Fruit fly (Drosophila melanogaster) whole organism, embryonic: ENCODE measurements around the gene CG46412.

ENCODE experiments used
- Asciz ChIP-seq: fragments of 200-800 bp; sonication (Bioruptor generic); optimal IDR thresholded peaks from 2 replicates; lab custom pipeline; 2017; ENCODE audit warnings: missing biosample characterization, mild to moderate bottlenecking, missing genetic modification characterization, missing genetic modification reagents
- Bteb2 ChIP-seq: fragments of 200-800 bp; sonication (Bioruptor generic); optimal IDR thresholded peaks from 2 replicates; lab custom pipeline; 2016; ENCODE audit warnings: missing biosample characterization, missing genetic modification characterization
- CG10366 ChIP-seq: fragments of 200-800 bp; sonication (Bioruptor generic); IDR thresholded peaks from 2 replicates; pipeline ENCODE4 v1.3.6; 2022; ENCODE audit warnings: missing biosample characterization, missing genetic modification characterization
- CG11398 ChIP-seq: fragments of 200-800 bp; sonication (Bioruptor generic); optimal IDR thresholded peaks from 2 replicates; lab custom pipeline; 2016; ENCODE audit warnings: missing biosample characterization, missing genetic modification characterization
- CG11456 ChIP-seq: fragments of 200-800 bp; sonication (Bioruptor generic); IDR thresholded peaks from 3 replicates; pipeline ENCODE4 v1.3.6; 2022; ENCODE audit warnings: missing biosample characterization, missing genetic modification characterization
- CG12155 ChIP-seq: fragments of 200-800 bp; sonication (Bioruptor generic); optimal IDR thresholded peaks from 3 replicates; lab custom pipeline; 2016; ENCODE audit warnings: missing biosample characterization, missing genetic modification characterization
- CG13624 ChIP-seq: fragments of 200-800 bp; sonication (Bioruptor generic); optimal IDR thresholded peaks from 2 replicates; lab custom pipeline; 2016; ENCODE audit warnings: missing biosample characterization, missing genetic modification characterization
- CG13894 ChIP-seq: fragments of 200-800 bp; sonication (Bioruptor generic); optimal IDR thresholded peaks from 3 replicates; lab custom pipeline; 2018; ENCODE audit warnings: missing biosample characterization, mild to moderate bottlenecking, missing genetic modification characterization, moderate library complexity
- CG14050 ChIP-seq: fragments of 200-800 bp; sonication (Bioruptor generic); IDR thresholded peaks from 3 replicates; pipeline ENCODE4 v1.3.6; 2022; ENCODE audit warnings: missing biosample characterization, missing genetic modification characterization
- CG15479 ChIP-seq: fragments of 200-800 bp; sonication (Bioruptor generic); optimal IDR thresholded peaks from 3 replicates; lab custom pipeline; 2019; ENCODE audit warnings: missing biosample characterization, mild to moderate bottlenecking, missing genetic modification characterization, moderate library complexity
- CG17359 ChIP-seq: fragments of 200-800 bp; sonication (Bioruptor generic); optimal IDR thresholded peaks from 3 replicates; lab custom pipeline; 2018; ENCODE audit warnings: missing biosample characterization, mild to moderate bottlenecking, missing genetic modification characterization, moderate library complexity
- CG17802 ChIP-seq: fragments of 200-800 bp; sonication (Bioruptor generic); optimal IDR thresholded peaks from 2 replicates; lab custom pipeline; 2018; ENCODE audit warnings: missing biosample characterization, mild to moderate bottlenecking, missing genetic modification characterization, moderate library complexity
- CG18011 ChIP-seq: fragments of 200-800 bp; sonication (Bioruptor generic); optimal IDR thresholded peaks from 2 replicates; lab custom pipeline; 2017; ENCODE audit warnings: missing biosample characterization, missing genetic modification characterization, mild to moderate bottlenecking, moderate library complexity, missing genotype
- CG2116 ChIP-seq: fragments of 200-800 bp; sonication (Bioruptor generic); optimal IDR thresholded peaks from 3 replicates; lab custom pipeline; 2018; ENCODE audit warnings: missing biosample characterization, mild to moderate bottlenecking, missing genetic modification characterization
- CG2120 ChIP-seq: fragments of 200-800 bp; sonication (Bioruptor generic); optimal IDR thresholded peaks from 3 replicates; lab custom pipeline; 2016; ENCODE audit warnings: missing biosample characterization, missing genetic modification characterization
- CG30431 ChIP-seq: fragments of 200-800 bp; sonication (Bioruptor generic); optimal IDR thresholded peaks from 2 replicates; lab custom pipeline; 2017; ENCODE audit warnings: missing biosample characterization, missing genetic modification characterization
- CG3281 ChIP-seq: fragments of 200-800 bp; sonication (Bioruptor generic); optimal IDR thresholded peaks from 3 replicates; lab custom pipeline; 2017; ENCODE audit warnings: missing biosample characterization, mild to moderate bottlenecking, missing genetic modification characterization
- CG4617 ChIP-seq: fragments of 200-800 bp; sonication (Bioruptor generic); optimal IDR thresholded peaks from 3 replicates; lab custom pipeline; 2016; ENCODE audit warnings: missing biosample characterization, missing genetic modification characterization, borderline replicate concordance
- CG7556 ChIP-seq: fragments of 200-800 bp; sonication (Bioruptor generic); optimal IDR thresholded peaks from 2 replicates; lab custom pipeline; 2017; ENCODE audit warnings: missing biosample characterization, mild to moderate bottlenecking, missing genetic modification characterization
- CG8359 ChIP-seq: fragments of 200-800 bp; sonication (Bioruptor generic); optimal IDR thresholded peaks from 2 replicates; lab custom pipeline; 2017; ENCODE audit warnings: missing biosample characterization, mild to moderate bottlenecking, missing genetic modification characterization, borderline replicate concordance
- Dad ChIP-seq: fragments of 200-800 bp; sonication (Bioruptor generic); optimal IDR thresholded peaks from 3 replicates; lab custom pipeline; 2016; ENCODE audit warnings: missing biosample characterization, missing genetic modification characterization
- Ets97D ChIP-seq: fragments of 200-800 bp; sonication (Bioruptor generic); optimal IDR thresholded peaks from 3 replicates; lab custom pipeline; 2016; ENCODE audit warnings: missing biosample characterization, missing genetic modification characterization
- Hsf ChIP-seq: fragments of 200-800 bp; sonication (Bioruptor generic); optimal IDR thresholded peaks from 3 replicates; lab custom pipeline; 2016; ENCODE audit warnings: missing biosample characterization, missing genetic modification characterization
- MBD-R2 ChIP-seq: fragments of 200-800 bp; sonication (Bioruptor generic); IDR thresholded peaks from 2 replicates; pipeline ENCODE4 v1.3.6; 2022; ENCODE audit warnings: missing biosample characterization, missing genetic modification characterization
- Med ChIP-seq: fragments of 200-800 bp; sonication (Bioruptor generic); peaks from one replicate; lab custom pipeline; 2016; ENCODE audit warnings: missing biosample characterization, missing genetic modification characterization, mild to moderate bottlenecking, inconsistent platforms, moderate library complexity
- Nf-YB ChIP-seq: fragments of 200-800 bp; sonication (Bioruptor generic); optimal IDR thresholded peaks from 3 replicates; lab custom pipeline; 2019; ENCODE audit warnings: missing biosample characterization, mild to moderate bottlenecking, missing genetic modification characterization, moderate library complexity
- Nf-YC ChIP-seq: fragments of 200-800 bp; optimal IDR thresholded peaks from 3 replicates; lab custom pipeline; 2019; ENCODE audit warnings: missing biosample characterization, mild to moderate bottlenecking, missing genetic modification characterization, moderate library complexity
- Ptx1 ChIP-seq: fragments of 200-800 bp; sonication (Bioruptor generic); IDR thresholded peaks from 2 replicates; pipeline ENCODE4 v1.3.6; 2022; ENCODE audit warnings: missing biosample characterization, missing genetic modification characterization
- Rx ChIP-seq: fragments of 200-800 bp; sonication (Bioruptor generic); IDR thresholded peaks from 2 replicates; pipeline ENCODE4 v1.3.6; 2022; ENCODE audit warnings: missing biosample characterization, missing genetic modification characterization
- ap ChIP-seq: fragments of 200-800 bp; sonication (Bioruptor generic); IDR thresholded peaks from 2 replicates; pipeline ENCODE4 v1.3.6; 2022; ENCODE audit warnings: missing biosample characterization, missing genetic modification characterization
- bigmax ChIP-seq: fragments of 200-800 bp; sonication (Bioruptor generic); optimal IDR thresholded peaks from 2 replicates; lab custom pipeline; 2018; ENCODE audit warnings: missing biosample characterization, mild to moderate bottlenecking, missing genetic modification characterization
- ci ChIP-seq: fragments of 200-800 bp; sonication (Bioruptor generic); IDR thresholded peaks from 3 replicates; pipeline ENCODE4 v1.3.6; 2022; ENCODE audit warnings: missing biosample characterization, missing genetic modification characterization
- croc ChIP-seq: fragments of 200-800 bp; sonication (Bioruptor generic); conservative IDR thresholded peaks from 3 replicates; pipeline ENCODE4 v1.3.6; 2022; ENCODE audit warnings: missing biosample characterization, missing genetic modification characterization
- da ChIP-seq: fragments of 200-800 bp; sonication (Bioruptor generic); optimal IDR thresholded peaks from 2 replicates; lab custom pipeline; 2016; ENCODE audit warnings: missing biosample characterization, missing genetic modification characterization
- dati ChIP-seq: fragments of 200-800 bp; sonication (Bioruptor generic); IDR thresholded peaks from 2 replicates; pipeline ENCODE4 v1.3.6; 2022; ENCODE audit warnings: missing biosample characterization, missing genetic modification characterization
- dpn ChIP-seq, 2 experiments: fragments of 200-800 bp; sonication (Bioruptor generic); optimal IDR thresholded peaks; 3 replicates each; lab custom pipeline; 2016; ENCODE audit warnings: missing biosample characterization in 2 of 2, missing genetic modification characterization in 2 of 2
- gsb ChIP-seq: fragments of 200-800 bp; sonication (Bioruptor generic); IDR thresholded peaks from 2 replicates; pipeline ENCODE4 v1.3.6; 2022; ENCODE audit warnings: missing biosample characterization, missing genetic modification characterization
- gt ChIP-seq: fragments of 200-800 bp; sonication (Bioruptor generic); IDR thresholded peaks from 2 replicates; pipeline ENCODE4 v1.3.6; 2022; ENCODE audit warnings: missing biosample characterization, missing genetic modification characterization
- hb ChIP-seq: fragments of 200-800 bp; sonication (Bioruptor generic); IDR thresholded peaks from 3 replicates; pipeline ENCODE4 v1.3.6; 2022; ENCODE audit warnings: missing biosample characterization, missing genetic modification characterization; ENCODE audit not compliant: partially characterized antibody
- knrl ChIP-seq: fragments of 200-800 bp; sonication (Bioruptor generic); IDR thresholded peaks from 3 replicates; pipeline ENCODE4 v1.3.6; 2022; ENCODE audit warnings: missing biosample characterization, missing genetic modification characterization; ENCODE audit not compliant: partially characterized antibody
- nerfin-1 ChIP-seq: fragments of 200-800 bp; sonication (Bioruptor generic); optimal IDR thresholded peaks from 3 replicates; lab custom pipeline; 2019; ENCODE audit warnings: missing biosample characterization, mild to moderate bottlenecking, missing genetic modification characterization, moderate library complexity
- oc ChIP-seq: fragments of 200-800 bp; sonication (Bioruptor generic); optimal IDR thresholded peaks from 2 replicates; lab custom pipeline; 2018; ENCODE audit warnings: missing biosample characterization, mild to moderate bottlenecking, missing genetic modification characterization, moderate library complexity
- onecut ChIP-seq: fragments of 200-800 bp; sonication (Bioruptor generic); IDR thresholded peaks from 2 replicates; pipeline ENCODE4 v1.3.6; 2022; ENCODE audit warnings: missing biosample characterization, missing genetic modification characterization
- pan ChIP-seq, 4 experiments: fragments of >200 bp in 3 of 4; fragments of 200-800 bp in 1 of 4; sonication (Bioruptor generic) in 1 of 4; optimal IDR thresholded peaks in 3 of 4; IDR thresholded peaks in 1 of 4; 2 replicates each; pipeline versions ENCODE4 v1.3.6 to Lab custom; 2017 to 2022; ENCODE audit warnings: missing biosample characterization in 2 of 4, missing genetic modification characterization in 2 of 4, mixed read lengths in 1 of 4
- peb ChIP-seq: fragments of 200-800 bp; sonication (Bioruptor generic); IDR thresholded peaks from 2 replicates; pipeline ENCODE4 v1.3.6; 2022; ENCODE audit warnings: missing biosample characterization, missing genetic modification characterization
- pita ChIP-seq: fragments of 200-800 bp; sonication (Bioruptor generic); optimal IDR thresholded peaks from 2 replicates; lab custom pipeline; 2017; ENCODE audit warnings: missing biosample characterization, mild to moderate bottlenecking, missing genetic modification characterization
- sens ChIP-seq: fragments of 200-800 bp; sonication (Bioruptor generic); peaks from one replicate; lab custom pipeline; 2016; ENCODE audit warnings: missing biosample characterization, missing genetic modification characterization
- yki ChIP-seq: fragments of >200 bp; optimal IDR thresholded peaks from 3 replicates; lab custom pipeline; 2018
- z ChIP-seq: fragments of 200-800 bp; sonication (Bioruptor generic); IDR thresholded peaks from 3 replicates; pipeline ENCODE4 v1.3.6; 2022; ENCODE audit warnings: missing biosample characterization, missing genetic modification characterization
- zfh2 ChIP-seq: fragments of 200-800 bp; sonication (Bioruptor generic); optimal IDR thresholded peaks from 2 replicates; lab custom pipeline; 2016; ENCODE audit warnings: missing biosample characterization, missing genetic modification characterization

CG46412 gene

DNA sequence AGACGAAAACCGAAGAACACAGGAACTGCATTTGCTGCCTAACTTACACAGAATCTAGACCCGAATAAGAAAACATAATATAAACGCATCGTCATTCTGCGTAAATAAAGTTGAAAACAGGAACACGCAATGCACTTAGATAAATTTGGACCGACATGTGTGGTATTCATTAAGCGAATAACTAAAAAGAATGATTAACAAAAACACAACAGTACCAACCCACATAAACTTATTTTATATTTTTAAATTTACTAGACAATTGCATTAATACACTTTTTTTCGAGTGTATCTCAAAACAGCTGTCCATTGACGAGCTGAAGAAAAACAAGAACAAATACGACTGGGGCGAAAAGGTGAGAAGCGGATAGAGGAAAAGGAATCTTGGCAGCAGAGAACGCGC is 9.5 kb downstream of the CG46412 start (continued):
- no peak for TF ChIP-seq hb (GFP tag; lab: Robert Waterston, UW)
- peak; percentile 79 for TF ChIP-seq croc
- TF ChIP-seq CG10366 (GFP tag; lab: Robert Waterston, UW) = peak; percentile 73
- no peak for TF ChIP-seq CG14050 (GFP tag; lab: Robert Waterston, UW)
- peak; percentile 54; the same call in 1 of the 2 replicates for TF ChIP-seq dati
- peak; percentile 48 for TF ChIP-seq CG13624
- TF ChIP-seq CG11456 (GFP tag; lab: Robert Waterston, UW) = peak; percentile 63; the same call in 1 of the 3 replicates
- TF ChIP-seq onecut = peak; percentile 79
- TF ChIP-seq ci (GFP tag; lab: Robert Waterston, UW) = peak; percentile 89
- TF ChIP-seq MBD-R2 (GFP tag; lab: Robert Waterston, UW) = 0 out of 2 replicates have a peak, but pooled peaks have one; percentile 9
- TF ChIP-seq CG4617 (GFP tag; lab: Kevin White, UChicago) = peak; percentile 60
- TF ChIP-seq CG3281 (GFP tag; lab: Kevin White, UChicago) = peak; percentile 50
- TF ChIP-seq peb (GFP tag; lab: Robert Waterston, UW) = peak; percentile 66
- TF ChIP-seq bigmax (GFP tag; lab: Kevin White, UChicago) = no peak
- peak; percentile 55 for TF ChIP-seq CG15479 (GFP tag; lab: Kevin White, UChicago)
- TF ChIP-seq Hsf = peak; percentile 86
- no peak for TF ChIP-seq yki (lab: Kevin White, UChicago)
- TF ChIP-seq CG2116 (GFP tag; lab: Kevin White, UChicago) = peak; percentile 55
- TF ChIP-seq Bteb2 (GFP tag; lab: Kevin White, UChicago) = peak; percentile 51
- TF ChIP-seq Rx = peak; percentile 56; the same call in 1 of the 2 replicates
- peak; percentile 80 for TF ChIP-seq CG30431 (GFP tag; lab: Kevin White, UChicago)
- peak; percentile 33 for TF ChIP-seq Ets97D (GFP tag; lab: Kevin White, UChicago)
- TF ChIP-seq CG18011 = no peak
- no peak for TF ChIP-seq gsb (GFP tag; lab: Robert Waterston, UW)
- peak; percentile 58 for TF ChIP-seq da (GFP tag; lab: Kevin White, UChicago)
- TF ChIP-seq CG17802 (tag; lab: Kevin White, UChicago) = peak; percentile 65
- TF ChIP-seq CG8359 (GFP tag; lab: Kevin White, UChicago) = peak; percentile 78
- TF ChIP-seq CG12155 (GFP tag; lab: Kevin White, UChicago) = peak; percentile 75
- peak; percentile 79 for TF ChIP-seq nerfin-1 (tag; lab: Kevin White, UChicago)
- peak; percentile 45 for TF ChIP-seq CG11398
- peak; percentile 68; the same call in 1 of the 2 replicates for TF ChIP-seq ap (GFP tag; lab: Robert Waterston, UW)
- peak; percentile 74 for TF ChIP-seq Ptx1
- peak; percentile 91 for TF ChIP-seq Med (GFP tag; lab: Kevin White, UChicago)
- TF ChIP-seq gt (GFP tag; lab: Robert Waterston, UW) = no peak
- peak; percentile 70 to 80 for TF ChIP-seq dpn (GFP tag; optimal IDR thresholded peaks at IDR 0.05; lab: Kevin White, UChicago)
- TF ChIP-seq CG13894 = no peak
- TF ChIP-seq knrl (GFP tag; lab: Robert Waterston, UW) = no peak
- peak; percentile 99 for TF ChIP-seq sens (GFP tag; lab: Kevin White, UChicago)
- no peak for TF ChIP-seq pita (GFP tag; lab: Kevin White, UChicago)
- TF ChIP-seq Nf-YC (tag; lab: Kevin White, UChicago) = peak; percentile 18
- TF ChIP-seq zfh2 = no peak
- TF ChIP-seq oc (tag; lab: Kevin White, UChicago) = peak; percentile 80
- TF ChIP-seq pan (optimal IDR thresholded peaks at IDR 0.05; lab: Kevin White, UChicago) = no peak
- peak in 1 of 2 experiments; percentile 76 for TF ChIP-seq pan (GFP tag; optimal IDR thresholded peaks at IDR 0.05 in 1 of 2, IDR thresholded peaks at IDR 0.05 in 1 of 2)
- peak; percentile 77 for TF ChIP-seq Nf-YB
- peak; percentile 86 for TF ChIP-seq Asciz (GFP tag; lab: Kevin White, UChicago)
- 0 out of 3 replicates have a peak, but pooled peaks have one; percentile 5 for TF ChIP-seq z (GFP tag; lab: Robert Waterston, UW)
- peak; percentile 53 for TF ChIP-seq CG2120
- TF ChIP-seq CG7556 = peak; percentile 80
- TF ChIP-seq CG17359 (tag; lab: Kevin White, UChicago) = peak; percentile 79
- peak; percentile 67 for TF ChIP-seq Dad (GFP tag; lab: Kevin White, UChicago)
